Fruit fly (Drosophila melanogaster) whole organism, embryonic: ENCODE data around the gene CG32188.

Experiments
- ATbp ChIP-seq: fragments of 200-800 bp; sonication (Bioruptor generic); optimal IDR thresholded peaks from 2 replicates; lab custom pipeline; 2017; ENCODE audit warnings: missing biosample characterization, mild to moderate bottlenecking, missing genetic modification characterization, missing genetic modification reagents
- CG10209 ChIP-seq: fragments of 200-800 bp; sonication (Bioruptor generic); optimal IDR thresholded peaks from 3 replicates; lab custom pipeline; 2017; ENCODE audit warnings: missing biosample characterization, mild to moderate bottlenecking, missing genetic modification characterization, missing genetic modification reagents
- CG10321 ChIP-seq: fragments of 200-800 bp; sonication (Bioruptor generic); IDR thresholded peaks from 2 replicates; pipeline ENCODE4 v1.3.6; 2022; ENCODE audit warnings: missing biosample characterization, missing genetic modification characterization
- CG10565 ChIP-seq: fragments of 200-800 bp; sonication (Bioruptor generic); optimal IDR thresholded peaks from 3 replicates; lab custom pipeline; 2016; ENCODE audit warnings: missing biosample characterization, mild to moderate bottlenecking, missing genetic modification characterization
- CG11504 ChIP-seq: fragments of 200-800 bp; sonication (Bioruptor generic); optimal IDR thresholded peaks from 3 replicates; lab custom pipeline; 2019; ENCODE audit warnings: missing biosample characterization, mild to moderate bottlenecking, missing genetic modification characterization, moderate library complexity
- CG11723 ChIP-seq: fragments of 200-800 bp; sonication (Bioruptor generic); optimal IDR thresholded peaks from 2 replicates; lab custom pipeline; 2017; ENCODE audit warnings: missing biosample characterization, mild to moderate bottlenecking, missing genetic modification characterization
- CG12219 ChIP-seq: fragments of 200-800 bp; sonication (Bioruptor generic); optimal IDR thresholded peaks from 3 replicates; lab custom pipeline; 2018; ENCODE audit warnings: missing biosample characterization, mild to moderate bottlenecking, missing genetic modification characterization
- CG12659 ChIP-seq: fragments of 200-800 bp; sonication (Bioruptor generic); optimal IDR thresholded peaks from 3 replicates; lab custom pipeline; 2017; ENCODE audit warnings: mild to moderate bottlenecking, missing biosample characterization, missing genetic modification reagents, missing genetic modification characterization
- CG13424 ChIP-seq: fragments of 200-800 bp; sonication (Bioruptor generic); optimal IDR thresholded peaks from 2 replicates; lab custom pipeline; 2019; ENCODE audit warnings: missing biosample characterization, mild to moderate bottlenecking, missing genetic modification characterization, moderate library complexity
- CG14014 ChIP-seq: fragments of 200-800 bp; sonication (Bioruptor generic); IDR thresholded peaks from 2 replicates; pipeline ENCODE4 v1.3.6; 2022; ENCODE audit warnings: missing biosample characterization, missing genetic modification characterization
- CG14710 ChIP-seq: fragments of 200-800 bp; sonication (Bioruptor generic); optimal IDR thresholded peaks from 3 replicates; lab custom pipeline; 2019; ENCODE audit warnings: missing biosample characterization, mild to moderate bottlenecking, missing genetic modification characterization, moderate library complexity
- CG15269 ChIP-seq: fragments of 200-800 bp; sonication (Bioruptor generic); optimal IDR thresholded peaks from 2 replicates; lab custom pipeline; 2018; ENCODE audit warnings: missing biosample characterization, mild to moderate bottlenecking, missing genetic modification characterization, moderate library complexity
- CG2678 ChIP-seq: fragments of 200-800 bp; sonication (Bioruptor generic); optimal IDR thresholded peaks from 3 replicates; lab custom pipeline; 2019; ENCODE audit warnings: missing biosample characterization, mild to moderate bottlenecking, missing genetic modification characterization, moderate library complexity
- CG34376 ChIP-seq: fragments of 200-800 bp; sonication (Bioruptor generic); optimal IDR thresholded peaks from 2 replicates; lab custom pipeline; 2018; ENCODE audit warnings: missing biosample characterization, mild to moderate bottlenecking, missing genetic modification characterization
- CG4404 ChIP-seq: fragments of 200-800 bp; sonication (Bioruptor generic); IDR thresholded peaks from 2 replicates; pipeline ENCODE4 v1.3.6; 2022; ENCODE audit warnings: missing biosample characterization, missing genetic modification characterization
- CG6175 ChIP-seq: fragments of 200-800 bp; sonication (Bioruptor generic); IDR thresholded peaks from 3 replicates; pipeline ENCODE4 v1.3.6; 2022; ENCODE audit warnings: missing biosample characterization, missing genetic modification characterization
- CG6254 ChIP-seq: fragments of 200-800 bp; sonication (Bioruptor generic); optimal IDR thresholded peaks from 3 replicates; lab custom pipeline; 2017; ENCODE audit warnings: mild to moderate bottlenecking, missing biosample characterization, missing genetic modification reagents, missing genetic modification characterization
- CG7357 ChIP-seq: fragments of 200-800 bp; sonication (Bioruptor generic); IDR thresholded peaks from 3 replicates; pipeline ENCODE4 v1.3.6; 2022; ENCODE audit warnings: missing biosample characterization, missing genetic modification characterization
- CG8281 ChIP-seq: fragments of 200-800 bp; sonication (Bioruptor generic); optimal IDR thresholded peaks from 2 replicates; lab custom pipeline; 2018; ENCODE audit warnings: missing biosample characterization, mild to moderate bottlenecking, missing genetic modification characterization, moderate library complexity
- D ChIP-seq, 2 experiments: fragments of 200-800 bp in 1 of 2; fragments of >200 bp in 1 of 2; sonication (Bioruptor generic) in 1 of 2; optimal IDR thresholded peaks; 2 replicates in 1 of 2; 3 replicates in 1 of 2; lab custom pipeline; 2017; ENCODE audit warnings: mild to moderate bottlenecking in 1 of 2, missing biosample characterization in 1 of 2, missing genetic modification characterization in 1 of 2, missing genetic modification reagents in 1 of 2
- Dref ChIP-seq: fragments of 200-800 bp; sonication (Bioruptor generic); IDR thresholded peaks from 2 replicates; pipeline ENCODE4 v1.3.6; 2022; ENCODE audit warnings: missing biosample characterization, missing genetic modification characterization
- Eip74EF ChIP-seq, 2 experiments: fragments of 200-800 bp in 1 of 2; fragments of >200 bp in 1 of 2; sonication (Bioruptor generic) in 1 of 2; optimal IDR thresholded peaks; 2 replicates each; lab custom pipeline; 2017 to 2019; ENCODE audit warnings: missing biosample characterization in 2 of 2, missing genetic modification characterization in 2 of 2, mild to moderate bottlenecking in 1 of 2, moderate library complexity in 1 of 2
- HLH54F ChIP-seq: fragments of 200-800 bp; sonication (Bioruptor generic); optimal IDR thresholded peaks from 3 replicates; lab custom pipeline; 2016; ENCODE audit warnings: missing biosample characterization, missing genetic modification characterization
- HmgD ChIP-seq: fragments of 200-800 bp; sonication (Bioruptor generic); optimal IDR thresholded peaks from 3 replicates; lab custom pipeline; 2016; ENCODE audit warnings: missing biosample characterization, missing genetic modification characterization
- Lhr ChIP-seq: fragments of 200-800 bp; sonication (Bioruptor generic); optimal IDR thresholded peaks from 3 replicates; lab custom pipeline; 2017; ENCODE audit warnings: mild to moderate bottlenecking, missing biosample characterization, missing genetic modification reagents, missing genetic modification characterization
- Lim3 ChIP-seq: fragments of 200-800 bp; sonication (Bioruptor generic); IDR thresholded peaks from 2 replicates; pipeline ENCODE4 v1.3.6; 2022; ENCODE audit warnings: missing biosample characterization, missing genetic modification characterization
- Mrtf ChIP-seq: fragments of 200-800 bp; sonication (Bioruptor generic); IDR thresholded peaks from 3 replicates; pipeline ENCODE4 v1.3.6; 2022; ENCODE audit warnings: missing biosample characterization, missing genetic modification characterization
- NfI ChIP-seq: fragments of 200-800 bp; sonication (Bioruptor generic); optimal IDR thresholded peaks from 3 replicates; lab custom pipeline; 2018; ENCODE audit warnings: missing biosample characterization, mild to moderate bottlenecking, missing genetic modification characterization, moderate library complexity
- Scr ChIP-seq: fragments of 200-800 bp; sonication (Bioruptor generic); IDR thresholded peaks from 2 replicates; pipeline ENCODE4 v1.3.6; 2022; ENCODE audit warnings: missing biosample characterization, missing genetic modification characterization; ENCODE audit not compliant: partially characterized antibody
- ash1 ChIP-seq: fragments of 200-800 bp; sonication (Bioruptor generic); optimal IDR thresholded peaks from 2 replicates; lab custom pipeline; 2018; ENCODE audit warnings: missing biosample characterization, mild to moderate bottlenecking, missing genetic modification characterization
- bsh ChIP-seq, 2 experiments: fragments of 200-800 bp; sonication (Bioruptor generic); optimal IDR thresholded peaks; 2 replicates each; lab custom pipeline; 2017 to 2018; ENCODE audit warnings: mild to moderate bottlenecking in 2 of 2, missing biosample characterization in 2 of 2, missing genetic modification characterization in 2 of 2, moderate library complexity in 1 of 2
- cg ChIP-seq: fragments of 200-800 bp; sonication (Bioruptor generic); optimal IDR thresholded peaks from 3 replicates; lab custom pipeline; 2019; ENCODE audit warnings: missing biosample characterization, mild to moderate bottlenecking, missing genetic modification characterization, moderate library complexity
- esg ChIP-seq: fragments of 200-800 bp; sonication (Bioruptor generic); conservative IDR thresholded peaks from 2 replicates; pipeline ENCODE4 v1.3.6; 2022; ENCODE audit warnings: missing biosample characterization, missing genetic modification characterization
- eyg ChIP-seq: fragments of 200-800 bp; sonication (Bioruptor generic); optimal IDR thresholded peaks from 3 replicates; lab custom pipeline; 2016; ENCODE audit warnings: missing biosample characterization, missing genetic modification characterization
- fd102C ChIP-seq: fragments of 200-800 bp; sonication (Bioruptor generic); optimal IDR thresholded peaks from 2 replicates; lab custom pipeline; 2018; ENCODE audit warnings: missing biosample characterization, mild to moderate bottlenecking, missing genetic modification characterization, moderate library complexity
- gro ChIP-seq: fragments of 200-800 bp; sonication (Bioruptor generic); optimal IDR thresholded peaks from 2 replicates; lab custom pipeline; 2016; ENCODE audit warnings: missing biosample characterization, missing genetic modification characterization
- insv ChIP-seq, 2 experiments: fragments of 200-800 bp; sonication (Bioruptor generic); optimal IDR thresholded peaks; 3 replicates each; lab custom pipeline; 2016 to 2018; ENCODE audit warnings: missing biosample characterization in 2 of 2, missing genetic modification characterization in 2 of 2
- nerfin-1 ChIP-seq: fragments of 200-800 bp; sonication (Bioruptor generic); optimal IDR thresholded peaks from 3 replicates; lab custom pipeline; 2019; ENCODE audit warnings: missing biosample characterization, mild to moderate bottlenecking, missing genetic modification characterization, moderate library complexity
- pros ChIP-seq: fragments of 200-800 bp; sonication (Bioruptor generic); optimal IDR thresholded peaks from 3 replicates; lab custom pipeline; 2019; ENCODE audit warnings: missing biosample characterization, mild to moderate bottlenecking, missing genetic modification characterization, moderate library complexity
- psq ChIP-seq: fragments of 200-800 bp; sonication (Bioruptor generic); optimal IDR thresholded peaks from 2 replicates; lab custom pipeline; 2017; ENCODE audit warnings: missing biosample characterization, missing genetic modification characterization
- ranshi ChIP-seq: fragments of 200-800 bp; sonication (Bioruptor generic); IDR thresholded peaks from 2 replicates; pipeline ENCODE4 v1.3.6; 2022; ENCODE audit warnings: missing biosample characterization, missing genetic modification characterization
- scrt ChIP-seq: fragments of 200-800 bp; sonication (Bioruptor generic); optimal IDR thresholded peaks from 2 replicates; lab custom pipeline; 2018; ENCODE audit warnings: missing biosample characterization, mild to moderate bottlenecking, missing genetic modification characterization, moderate library complexity
- sens-2 ChIP-seq: fragments of 200-800 bp; sonication (Bioruptor generic); IDR thresholded peaks from 2 replicates; pipeline ENCODE4 v1.3.6; 2022; ENCODE audit warnings: missing biosample characterization, missing genetic modification characterization
- slp2 ChIP-seq: fragments of 200-800 bp; sonication (Bioruptor generic); optimal IDR thresholded peaks from 2 replicates; lab custom pipeline; 2016; ENCODE audit warnings: missing biosample characterization, missing genetic modification characterization
- unc-4 ChIP-seq: fragments of 200-800 bp; sonication (Bioruptor generic); IDR thresholded peaks from 2 replicates; pipeline ENCODE4 v1.3.6; 2022; ENCODE audit warnings: missing biosample characterization, missing genetic modification characterization; ENCODE audit not compliant: partially characterized antibody
- vnd ChIP-seq: fragments of 200-800 bp; sonication (Bioruptor generic); IDR thresholded peaks from 3 replicates; pipeline ENCODE4 v1.3.6; 2022; ENCODE audit warnings: missing biosample characterization, missing genetic modification characterization; ENCODE audit not compliant: partially characterized antibody

Gene CG32188

DNA sequence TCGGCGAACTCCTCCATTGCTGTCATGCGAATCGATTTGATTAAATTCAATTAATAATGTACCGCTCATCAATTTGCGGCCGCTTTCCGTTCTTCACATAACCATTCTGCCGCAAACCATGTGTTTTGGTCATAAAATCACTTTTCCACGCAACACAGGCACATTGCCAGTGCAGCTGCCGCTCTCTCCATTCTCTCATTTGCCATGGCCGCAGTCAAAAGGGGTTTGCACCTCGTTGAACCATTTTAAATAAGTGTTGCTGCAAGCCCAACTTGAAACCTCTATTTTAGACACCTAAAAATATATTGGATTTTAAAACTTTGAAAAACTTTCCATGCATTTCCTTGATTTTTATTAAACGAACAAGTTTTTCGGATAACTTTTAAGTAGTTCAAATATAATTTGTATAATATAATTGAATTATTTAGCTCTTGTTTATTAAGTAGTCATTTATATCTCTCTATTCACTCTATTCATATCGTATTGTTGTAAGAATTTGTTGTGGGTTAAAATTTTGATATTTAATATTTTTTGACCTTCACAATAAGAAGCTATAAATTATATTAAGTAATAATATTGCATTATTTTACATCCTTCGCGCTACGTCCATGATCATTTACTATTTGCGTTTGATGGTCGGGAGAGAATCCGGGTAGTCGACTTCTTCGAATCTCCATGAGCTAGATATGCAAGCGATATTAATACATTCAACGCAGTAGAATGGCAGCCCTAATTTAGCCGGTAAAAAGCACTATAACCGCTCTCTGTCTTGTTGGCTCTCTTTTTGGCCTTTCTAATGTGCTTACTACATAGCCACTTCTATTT, 23.4 kb upstream of the CG32188 start, which contains the start of gene CG5535:
TSS of gene CG5535 (minus strand) at position 140 of the 825 bp plus-strand sequence.
- TF ChIP-seq CG11504 (tag; lab: Kevin White, UChicago) (peak; percentile 90), gro (GFP tag; lab: Kevin White, UChicago) (peak; percentile 3), Mrtf (GFP tag; lab: Robert Waterston, UW) (peak; percentile 55; the same call in 2 of the 3 replicates), cg (GFP tag; lab: Kevin White, UChicago) (peak; percentile 4), HLH54F (GFP tag; lab: Kevin White, UChicago) (peak; percentile 43), CG11723 (GFP tag; lab: Kevin White, UChicago) (peak; percentile 78), slp2 (GFP tag; lab: Kevin White, UChicago) (peak; percentile 21), Dref (GFP tag; lab: Robert Waterston, UW) (no peak), esg (GFP tag; lab: Robert Waterston, UW) (peak; percentile 61), vnd (no peak), CG6175 (peak; percentile 35; the same call in 1 of the 3 replicates), CG7357 (GFP tag; lab: Robert Waterston, UW) (peak; percentile 53; the same call in 2 of the 3 replicates), CG13424 (tag; lab: Kevin White, UChicago) (peak; percentile 91), fd102C (GFP tag; lab: Kevin White, UChicago) (peak; percentile 24), D (optimal IDR thresholded peaks at IDR 0.05; lab: Kevin White, UChicago) (no peak), D (GFP tag; optimal IDR thresholded peaks at IDR 0.05; lab: Kevin White, UChicago) (peak; percentile 80), CG34376 (peak; percentile 49), CG12659 (peak; percentile 93), eyg (no peak), HmgD (GFP tag; lab: Kevin White, UChicago) (no peak), insv (GFP tag; optimal IDR thresholded peaks at IDR 0.05; lab: Kevin White, UChicago) (peak in 1 of 2 experiments; percentile 47), CG4404 (GFP tag; lab: Robert Waterston, UW) (peak; percentile 25; the same call in 1 of the 2 replicates), Scr (GFP tag; lab: Robert Waterston, UW) (no peak), CG2678 (peak; percentile 94), Lim3 (GFP tag; lab: Robert Waterston, UW) (no peak), bsh (GFP tag; optimal IDR thresholded peaks at IDR 0.05; lab: Kevin White, UChicago) (peak; percentile 68 to 81), unc-4 (GFP tag; lab: Robert Waterston, UW) (no peak), NfI (GFP tag; lab: Kevin White, UChicago) (peak; percentile 78), Eip74EF (GFP tag; optimal IDR thresholded peaks at IDR 0.05; lab: Kevin White, UChicago) (peak in 1 of 2 experiments; percentile 82), psq (GFP tag; lab: Kevin White, UChicago) (peak; percentile 36), nerfin-1 (tag; lab: Kevin White, UChicago) (peak; percentile 83), CG10565 (no peak), CG14014 (peak; percentile 80), CG15269 (tag; lab: Kevin White, UChicago) (peak; percentile 84), CG14710 (tag; lab: Kevin White, UChicago) (peak; percentile 92), ash1 (GFP tag; lab: Kevin White, UChicago) (no peak), ranshi (GFP tag; lab: Robert Waterston, UW) (peak; percentile 48), pros (GFP tag; lab: Kevin White, UChicago) (peak; percentile 63), Lhr (peak; percentile 25), CG6254 (GFP tag; lab: Kevin White, UChicago) (peak; percentile 41), CG12219 (peak; percentile 49), ATbp (GFP tag; lab: Kevin White, UChicago) (peak; percentile 51), CG10321 (GFP tag; lab: Robert Waterston, UW) (no peak), scrt (GFP tag; lab: Kevin White, UChicago) (peak; percentile 43), CG8281 (tag; lab: Kevin White, UChicago) (peak; percentile 59), CG10209 (GFP tag; lab: Kevin White, UChicago) (peak; percentile 88), sens-2 (GFP tag; lab: Robert Waterston, UW) (no peak)
